Fruit fly (Drosophila melanogaster) whole organism, embryonic: ENCODE results near the gene CG15347.

Source experiments
- Atf-2 ChIP-seq: fragments of 200-800 bp; sonication (Bioruptor generic); optimal IDR thresholded peaks from 2 replicates; lab custom pipeline; 2016; ENCODE audit warnings: missing biosample characterization, missing genetic modification characterization
- CG10147 ChIP-seq: fragments of 200-800 bp; sonication (Bioruptor generic); optimal IDR thresholded peaks from 2 replicates; lab custom pipeline; 2019; ENCODE audit warnings: missing biosample characterization, mild to moderate bottlenecking, missing genetic modification characterization, moderate library complexity
- CG10267 ChIP-seq: fragments of 200-800 bp; sonication (Bioruptor generic); optimal IDR thresholded peaks from 2 replicates; lab custom pipeline; 2018; ENCODE audit warnings: missing biosample characterization, mild to moderate bottlenecking, missing genetic modification characterization, moderate library complexity
- CG12769 ChIP-seq: fragments of 200-800 bp; sonication (Bioruptor generic); optimal IDR thresholded peaks from 2 replicates; lab custom pipeline; 2019; ENCODE audit warnings: missing biosample characterization, mild to moderate bottlenecking, missing genetic modification characterization, moderate library complexity
- CG13287 ChIP-seq: fragments of 200-800 bp; sonication (Bioruptor generic); IDR thresholded peaks from 2 replicates; pipeline ENCODE4 v1.3.6; 2022; ENCODE audit warnings: missing biosample characterization, missing genetic modification characterization; ENCODE audit not compliant: partially characterized antibody
- CG14014 ChIP-seq: fragments of 200-800 bp; sonication (Bioruptor generic); IDR thresholded peaks from 2 replicates; pipeline ENCODE4 v1.3.6; 2022; ENCODE audit warnings: missing biosample characterization, missing genetic modification characterization
- CG14710 ChIP-seq: fragments of 200-800 bp; sonication (Bioruptor generic); optimal IDR thresholded peaks from 3 replicates; lab custom pipeline; 2019; ENCODE audit warnings: missing biosample characterization, mild to moderate bottlenecking, missing genetic modification characterization, moderate library complexity
- CG1647 ChIP-seq: fragments of 200-800 bp; sonication (Bioruptor generic); optimal IDR thresholded peaks from 3 replicates; lab custom pipeline; 2016; ENCODE audit warnings: missing biosample characterization, missing genetic modification characterization
- CG16779 ChIP-seq: fragments of 200-800 bp; sonication (Bioruptor generic); IDR thresholded peaks from 2 replicates; pipeline ENCODE4 v1.3.6; 2022; ENCODE audit warnings: missing biosample characterization, missing genetic modification characterization
- CG2889 ChIP-seq: fragments of 200-800 bp; sonication (Bioruptor generic); IDR thresholded peaks from 3 replicates; pipeline ENCODE4 v1.3.6; 2022; ENCODE audit warnings: missing biosample characterization, missing genetic modification characterization
- CG3407 ChIP-seq: fragments of 200-800 bp; sonication (Bioruptor generic); optimal IDR thresholded peaks from 2 replicates; lab custom pipeline; 2018; ENCODE audit warnings: missing biosample characterization, mild to moderate bottlenecking, missing genetic modification characterization
- CG34422 ChIP-seq: fragments of 200-800 bp; sonication (Bioruptor generic); IDR thresholded peaks from 3 replicates; pipeline ENCODE4 v1.3.6; 2022; ENCODE audit warnings: missing biosample characterization, missing genetic modification characterization
- CG42726 ChIP-seq: fragments of 200-800 bp; sonication (Bioruptor generic); IDR thresholded peaks from 2 replicates; pipeline ENCODE4 v1.3.6; 2022; ENCODE audit warnings: missing biosample characterization, missing genetic modification characterization; ENCODE audit not compliant: partially characterized antibody
- CG4730 ChIP-seq: fragments of 200-800 bp; sonication (Bioruptor generic); IDR thresholded peaks from 2 replicates; pipeline ENCODE4 v1.3.6; 2022; ENCODE audit warnings: missing biosample characterization, missing genetic modification characterization
- CG8281 ChIP-seq: fragments of 200-800 bp; sonication (Bioruptor generic); optimal IDR thresholded peaks from 2 replicates; lab custom pipeline; 2018; ENCODE audit warnings: missing biosample characterization, mild to moderate bottlenecking, missing genetic modification characterization, moderate library complexity
- CG8290 ChIP-seq, 3 experiments: fragments of 200-800 bp; sonication (Bioruptor generic); optimal IDR thresholded peaks; 2 replicates each; lab custom pipeline; 2016 to 2019; ENCODE audit warnings: missing biosample characterization in 3 of 3, missing genetic modification characterization in 3 of 3, mild to moderate bottlenecking in 2 of 3, moderate library complexity in 1 of 3
- CG9876 ChIP-seq: fragments of 200-800 bp; sonication (Bioruptor generic); optimal IDR thresholded peaks from 2 replicates; lab custom pipeline; 2016; ENCODE audit warnings: missing biosample characterization, missing genetic modification characterization
- Dbx ChIP-seq: fragments of 200-800 bp; sonication (Bioruptor generic); IDR thresholded peaks from 3 replicates; pipeline ENCODE4 v1.3.6; 2022; ENCODE audit warnings: missing biosample characterization, missing genetic modification characterization
- Dfd ChIP-seq, 2 experiments: fragments of >200 bp; optimal IDR thresholded peaks; 2 replicates each; lab custom pipeline; 2017; ENCODE audit warnings: missing biosample characterization in 2 of 2, missing genetic modification characterization in 2 of 2
- Doc3 ChIP-seq: fragments of 200-800 bp; sonication (Bioruptor generic); IDR thresholded peaks from 3 replicates; pipeline ENCODE4 v1.3.6; 2022; ENCODE audit warnings: missing biosample characterization, missing genetic modification characterization; ENCODE audit not compliant: partially characterized antibody
- Dp ChIP-seq: fragments of 200-800 bp; sonication (Bioruptor generic); optimal IDR thresholded peaks from 2 replicates; lab custom pipeline; 2018; ENCODE audit warnings: missing biosample characterization, mild to moderate bottlenecking, missing genetic modification characterization, moderate library complexity
- Dref ChIP-seq: fragments of 200-800 bp; sonication (Bioruptor generic); IDR thresholded peaks from 2 replicates; pipeline ENCODE4 v1.3.6; 2022; ENCODE audit warnings: missing biosample characterization, missing genetic modification characterization
- E2f2 ChIP-seq: fragments of 200-800 bp; sonication (Bioruptor generic); IDR thresholded peaks from 2 replicates; pipeline ENCODE4 v1.3.6; 2022; ENCODE audit warnings: missing biosample characterization, missing genetic modification characterization
- HLH3B ChIP-seq: fragments of 200-800 bp; sonication (Bioruptor generic); IDR thresholded peaks from 2 replicates; pipeline ENCODE4 v1.3.6; 2022; ENCODE audit warnings: missing biosample characterization, missing genetic modification characterization
- Hr51 ChIP-seq, 2 experiments: fragments of 200-800 bp; sonication (Bioruptor generic); optimal IDR thresholded peaks; 2 replicates in 1 of 2; 3 replicates in 1 of 2; lab custom pipeline; 2016 to 2018; ENCODE audit warnings: missing biosample characterization in 2 of 2, missing genetic modification characterization in 2 of 2, mild to moderate bottlenecking in 1 of 2, moderate library complexity in 1 of 2
- Nf-YB ChIP-seq: fragments of 200-800 bp; sonication (Bioruptor generic); optimal IDR thresholded peaks from 3 replicates; lab custom pipeline; 2019; ENCODE audit warnings: missing biosample characterization, mild to moderate bottlenecking, missing genetic modification characterization, moderate library complexity
- Rfx ChIP-seq: fragments of 200-800 bp; sonication (Bioruptor generic); IDR thresholded peaks from 2 replicates; pipeline ENCODE4 v1.3.6; 2022; ENCODE audit warnings: missing biosample characterization, missing genetic modification characterization
- Ssrp ChIP-seq: fragments of 200-800 bp; sonication (Bioruptor generic); optimal IDR thresholded peaks from 2 replicates; lab custom pipeline; 2018; ENCODE audit warnings: missing biosample characterization, mild to moderate bottlenecking, missing genetic modification characterization, moderate library complexity
- cad ChIP-seq: fragments of >200 bp; optimal IDR thresholded peaks from 2 replicates; lab custom pipeline; 2017; ENCODE audit warnings: missing biosample characterization, missing genetic modification characterization
- chinmo ChIP-seq: fragments of 200-800 bp; sonication (Bioruptor generic); IDR thresholded peaks from 4 replicates; pipeline ENCODE4 v1.3.6; 2022; ENCODE audit warnings: missing biosample characterization, missing genetic modification characterization; ENCODE audit not compliant: partially characterized antibody
- ewg ChIP-seq: fragments of 200-800 bp; sonication (Bioruptor generic); optimal IDR thresholded peaks from 3 replicates; lab custom pipeline; 2017; ENCODE audit warnings: mild to moderate bottlenecking, missing biosample characterization, missing genetic modification reagents, missing genetic modification characterization
- gfzf ChIP-seq: fragments of 200-800 bp; sonication (Bioruptor generic); optimal IDR thresholded peaks from 2 replicates; lab custom pipeline; 2016; ENCODE audit warnings: missing biosample characterization, mild to moderate bottlenecking, missing genetic modification characterization, moderate library complexity
- gt ChIP-seq: fragments of 200-800 bp; sonication (Bioruptor generic); IDR thresholded peaks from 2 replicates; pipeline ENCODE4 v1.3.6; 2022; ENCODE audit warnings: missing biosample characterization, missing genetic modification characterization
- hkb ChIP-seq, 2 experiments: fragments of 200-800 bp in 1 of 2; fragments of >200 bp in 1 of 2; sonication (Bioruptor generic) in 1 of 2; IDR thresholded peaks in 1 of 2; optimal IDR thresholded peaks in 1 of 2; 2 replicates each; pipeline versions ENCODE4 v1.3.6 to Lab custom; 2017 to 2022; ENCODE audit warnings: missing biosample characterization in 1 of 2, missing genetic modification characterization in 1 of 2
- ind ChIP-seq: fragments of 200-800 bp; sonication (Bioruptor generic); optimal IDR thresholded peaks from 3 replicates; lab custom pipeline; 2016; ENCODE audit warnings: missing biosample characterization, missing genetic modification characterization
- kay ChIP-seq: fragments of 200-800 bp; sonication (Bioruptor generic); optimal IDR thresholded peaks from 2 replicates; lab custom pipeline; 2016; ENCODE audit warnings: missing biosample characterization, missing genetic modification characterization
- knrl ChIP-seq: fragments of 200-800 bp; sonication (Bioruptor generic); IDR thresholded peaks from 3 replicates; pipeline ENCODE4 v1.3.6; 2022; ENCODE audit warnings: missing biosample characterization, missing genetic modification characterization; ENCODE audit not compliant: partially characterized antibody
- lmd ChIP-seq: fragments of 200-800 bp; sonication (Bioruptor generic); IDR thresholded peaks from 2 replicates; pipeline ENCODE4 v1.3.6; 2022; ENCODE audit warnings: missing biosample characterization, missing genetic modification characterization
- mld ChIP-seq: fragments of 200-800 bp; sonication (Bioruptor generic); IDR thresholded peaks from 3 replicates; pipeline ENCODE4 v1.3.6; 2022; ENCODE audit warnings: missing biosample characterization, missing genetic modification characterization; ENCODE audit not compliant: partially characterized antibody
- pros ChIP-seq: fragments of 200-800 bp; sonication (Bioruptor generic); optimal IDR thresholded peaks from 3 replicates; lab custom pipeline; 2019; ENCODE audit warnings: missing biosample characterization, mild to moderate bottlenecking, missing genetic modification characterization, moderate library complexity
- pzg ChIP-seq: fragments of 200-800 bp; sonication (Bioruptor generic); optimal IDR thresholded peaks from 3 replicates; lab custom pipeline; 2018; ENCODE audit warnings: missing biosample characterization, mild to moderate bottlenecking, missing genetic modification characterization, moderate library complexity
- sens ChIP-seq: fragments of 200-800 bp; sonication (Bioruptor generic); peaks from one replicate; lab custom pipeline; 2016; ENCODE audit warnings: missing biosample characterization, missing genetic modification characterization
- seq ChIP-seq: fragments of 200-800 bp; sonication (Bioruptor generic); IDR thresholded peaks from 2 replicates; pipeline ENCODE4 v1.3.6; 2022; ENCODE audit warnings: missing biosample characterization, missing genetic modification characterization
- sqz ChIP-seq: fragments of 200-800 bp; sonication (Bioruptor generic); optimal IDR thresholded peaks from 3 replicates; lab custom pipeline; 2018; ENCODE audit warnings: missing biosample characterization, mild to moderate bottlenecking, missing genetic modification characterization
- stwl ChIP-seq: fragments of 200-800 bp; sonication (Bioruptor generic); optimal IDR thresholded peaks from 3 replicates; lab custom pipeline; 2018; ENCODE audit warnings: missing biosample characterization, mild to moderate bottlenecking, missing genetic modification characterization, moderate library complexity
- unc-4 ChIP-seq: fragments of 200-800 bp; sonication (Bioruptor generic); IDR thresholded peaks from 2 replicates; pipeline ENCODE4 v1.3.6; 2022; ENCODE audit warnings: missing biosample characterization, missing genetic modification characterization; ENCODE audit not compliant: partially characterized antibody
- wor ChIP-seq: fragments of 200-800 bp; sonication (Bioruptor generic); IDR thresholded peaks from 2 replicates; pipeline ENCODE4 v1.3.6; 2022; ENCODE audit warnings: missing biosample characterization, missing genetic modification characterization
- zen ChIP-seq: fragments of 200-800 bp; sonication (Bioruptor generic); optimal IDR thresholded peaks from 3 replicates; lab custom pipeline; 2018; ENCODE audit warnings: missing biosample characterization, mild to moderate bottlenecking, missing genetic modification characterization, moderate library complexity

The CG15347 gene

dm6 chrX:8464378-8465036 is 3.8 kb upstream of the CG15347 start, which contains the start of gene Sptr (continued):
- TF ChIP-seq Atf-2 (GFP tag; lab: Kevin White, UChicago) (peak; percentile 37), HLH3B (peak; percentile 92), CG3407 (peak; percentile 39), Doc3 (GFP tag; lab: Robert Waterston, UW) (no peak), hkb (optimal IDR thresholded peaks at IDR 0.05; lab: Kevin White, UChicago) (no peak), hkb (GFP tag; IDR thresholded peaks at IDR 0.05; lab: Robert Waterston, UW) (peak; percentile 94), CG8281 (peak; percentile 54), ind (peak; percentile 86), mld (GFP tag; lab: Robert Waterston, UW) (no peak), CG1647 (peak; percentile 63), knrl (GFP tag; lab: Robert Waterston, UW) (no peak), seq (GFP tag; lab: Robert Waterston, UW) (peak; percentile 93), CG12769 (peak; percentile 89), pros (no peak), cad (GFP tag; lab: Kevin White, UChicago) (no peak), CG42726 (GFP tag; lab: Robert Waterston, UW) (no peak), Dfd (GFP tag; optimal IDR thresholded peaks at IDR 0.05; lab: Kevin White, UChicago) (no peak)

dm6 chrX:8461147-8461546 is 449 bp upstream of the CG15347 start, which contains the start of gene Es2:
Es2 (plus strand) TSS chrX:8461479.
- no peak for TF ChIP-seq chinmo
- no peak for TF ChIP-seq ewg (GFP tag; lab: Kevin White, UChicago)
- peak; percentile 90 for TF ChIP-seq E2f2 (GFP tag; lab: Robert Waterston, UW)
- TF ChIP-seq Hr51 (GFP tag; optimal IDR thresholded peaks at IDR 0.05; lab: Kevin White, UChicago): no peak
- no peak for TF ChIP-seq CG14014
- TF ChIP-seq pzg (GFP tag; lab: Kevin White, UChicago): peak; percentile 31
- TF ChIP-seq Dbx (GFP tag; lab: Robert Waterston, UW): no peak
- no peak for TF ChIP-seq CG2889
- no peak for TF ChIP-seq Ssrp
- peak; percentile 64 for TF ChIP-seq stwl (tag; lab: Kevin White, UChicago)
- TF ChIP-seq CG34422: no peak
- peak; percentile 85 for TF ChIP-seq Dp (GFP tag; lab: Kevin White, UChicago)
- TF ChIP-seq CG16779 (GFP tag; lab: Robert Waterston, UW): no peak
- peak; percentile 31 for TF ChIP-seq CG10147 (GFP tag; lab: Kevin White, UChicago)
- no peak for TF ChIP-seq CG9876 (GFP tag; lab: Kevin White, UChicago)
- TF ChIP-seq CG4730 (GFP tag; lab: Robert Waterston, UW): no peak
- TF ChIP-seq lmd: no peak
- peak; percentile 64 for TF ChIP-seq gfzf
- TF ChIP-seq unc-4: 0 out of 2 replicates have a peak, but pooled peaks have one; percentile 26
- peak; percentile 67 for TF ChIP-seq CG14710 (tag; lab: Kevin White, UChicago)
- TF ChIP-seq CG13287 (GFP tag; lab: Robert Waterston, UW): peak; percentile 37; the same call in 1 of the 2 replicates
- peak; percentile 60 for TF ChIP-seq Dref (GFP tag; lab: Robert Waterston, UW)
- no peak for TF ChIP-seq CG8290 (GFP tag; optimal IDR thresholded peaks at IDR 0.05; lab: Kevin White, UChicago)
- TF ChIP-seq CG8290 (tag; optimal IDR thresholded peaks at IDR 0.05; lab: Kevin White, UChicago): no peak
- no peak for TF ChIP-seq gt (GFP tag; lab: Robert Waterston, UW)
- TF ChIP-seq sqz (GFP tag; lab: Kevin White, UChicago): peak; percentile 39
- peak; percentile 7 for TF ChIP-seq CG10267 (tag; lab: Kevin White, UChicago)
- no peak for TF ChIP-seq kay
- TF ChIP-seq sens (GFP tag; lab: Kevin White, UChicago): no peak
- no peak for TF ChIP-seq Nf-YB (GFP tag; lab: Kevin White, UChicago)
- TF ChIP-seq wor: no peak
- no peak for TF ChIP-seq Rfx (GFP tag; lab: Robert Waterston, UW)
- TF ChIP-seq zen (tag; lab: Kevin White, UChicago): no peak
